Fruit fly (Drosophila melanogaster) whole organism, wandering third instar larva: ENCODE results near the gene Cyp4ae1.

ENCODE experiments used
- CG9705 ChIP-seq: fragments of 200-800 bp; sonication (Bioruptor generic); optimal IDR thresholded peaks from 2 replicates; lab custom pipeline; 2018; ENCODE audit warnings: missing biosample characterization, mild to moderate bottlenecking, missing genetic modification characterization
- CrebA ChIP-seq: fragments of 200-800 bp; sonication (Bioruptor generic); optimal IDR thresholded peaks from 2 replicates; lab custom pipeline; 2016; ENCODE audit warnings: missing biosample characterization, mild to moderate bottlenecking, missing genetic modification characterization, borderline replicate concordance
- Dfd ChIP-seq: fragments of >200 bp; optimal IDR thresholded peaks from 2 replicates; lab custom pipeline; 2017; ENCODE audit warnings: missing biosample characterization, missing genetic modification characterization
- Dif ChIP-seq: fragments of 200-275, 200-300 bp; sonication (Bioruptor generic); optimal IDR thresholded peaks from 2 replicates; lab custom pipeline; 2018; ENCODE audit warnings: missing biosample characterization, missing genetic modification characterization; ENCODE audit not compliant: partially characterized antibody
- GATAd ChIP-seq: sonication (Bioruptor generic); optimal IDR thresholded peaks from 2 replicates; lab custom pipeline; 2016; ENCODE audit warnings: missing biosample characterization, missing genetic modification characterization
- HLH106 ChIP-seq: fragments of 200-800 bp; optimal IDR thresholded peaks from 3 replicates; lab custom pipeline; 2019; ENCODE audit warnings: missing biosample characterization, mild to moderate bottlenecking, missing genetic modification characterization, moderate library complexity
- Hnf4 ChIP-seq: fragments of 200-800 bp; sonication (Bioruptor generic); optimal IDR thresholded peaks from 2 replicates; lab custom pipeline; 2016; ENCODE audit warnings: missing biosample characterization, mild to moderate bottlenecking, missing genetic modification characterization
- Hr78 ChIP-seq: fragments of >200 bp; optimal IDR thresholded peaks from 2 replicates; lab custom pipeline; 2017; ENCODE audit warnings: missing biosample characterization, missing genetic modification characterization
- Hr83 ChIP-seq: fragments of 200-300 bp; sonication (Bioruptor generic); optimal IDR thresholded peaks from 2 replicates; lab custom pipeline; 2016; ENCODE audit warnings: missing biosample characterization, mild to moderate bottlenecking, missing genetic modification characterization, moderate library complexity; ENCODE audit not compliant: poor library complexity, severe bottlenecking
- Jra ChIP-seq: sonication (Bioruptor generic); optimal IDR thresholded peaks from 2 replicates; lab custom pipeline; 2016; ENCODE audit warnings: missing biosample characterization, missing genetic modification characterization
- Mio ChIP-seq: sonication (Bioruptor generic); optimal IDR thresholded peaks from 2 replicates; lab custom pipeline; 2016; ENCODE audit warnings: missing biosample characterization, missing genetic modification characterization
- Myc ChIP-seq: fragments of >200 bp; optimal IDR thresholded peaks from 2 replicates; lab custom pipeline; 2017
- N ChIP-seq: fragments of >200 bp; optimal IDR thresholded peaks from 2 replicates; lab custom pipeline; 2018; ENCODE audit warnings: missing biosample characterization, missing external identifiers, missing genetic modification characterization
- OdsH ChIP-seq: fragments of 200-800 bp; sonication (Bioruptor generic); optimal IDR thresholded peaks from 2 replicates; lab custom pipeline; 2016; ENCODE audit warnings: missing biosample characterization, mild to moderate bottlenecking, missing genetic modification characterization
- Rel ChIP-seq, 2 experiments: fragments of 200-800 bp; sonication (Bioruptor generic) in 1 of 2; optimal IDR thresholded peaks; 2 replicates in 1 of 2; 3 replicates in 1 of 2; lab custom pipeline; 2016 to 2019; ENCODE audit warnings: mild to moderate bottlenecking in 2 of 2, missing biosample characterization in 2 of 2, missing genetic modification characterization in 2 of 2, moderate library complexity in 1 of 2
- Sp1 ChIP-seq: fragments of 200-800 bp; sonication (Bioruptor generic); optimal IDR thresholded peaks from 3 replicates; lab custom pipeline; 2019; ENCODE audit warnings: missing biosample characterization, mild to moderate bottlenecking, missing genetic modification characterization, moderate library complexity
- Vsx2 ChIP-seq: fragments of 200-300, 225-300 bp; sonication (Bioruptor generic); optimal IDR thresholded peaks from 2 replicates; lab custom pipeline; 2018; ENCODE audit warnings: missing biosample characterization, missing genetic modification characterization; ENCODE audit not compliant: partially characterized antibody
- brk ChIP-seq: fragments of 200-800 bp; sonication (Bioruptor generic); optimal IDR thresholded peaks from 2 replicates; lab custom pipeline; 2016; ENCODE audit warnings: missing biosample characterization, mild to moderate bottlenecking, missing genetic modification characterization
- dl ChIP-seq, 2 experiments: fragments of 175-275, 200-275 bp in 1 of 2; fragments of 200-275 bp in 1 of 2; sonication (Bioruptor generic); optimal IDR thresholded peaks; lab custom pipeline; 2018; ENCODE audit warnings: mild to moderate bottlenecking in 2 of 2, missing biosample characterization in 2 of 2, missing genetic modification characterization in 2 of 2, moderate library complexity in 2 of 2; ENCODE audit not compliant: partially characterized antibody in 2 of 2, insufficient read depth in 1 of 2
- dsf ChIP-seq: sonication (Bioruptor generic); optimal IDR thresholded peaks from 2 replicates; lab custom pipeline; 2016; ENCODE audit warnings: missing biosample characterization, missing genetic modification characterization, borderline replicate concordance
- ey ChIP-seq: fragments of 200-800 bp; sonication (Bioruptor generic); optimal IDR thresholded peaks from 2 replicates; lab custom pipeline; 2016; ENCODE audit warnings: missing biosample characterization, missing genetic modification characterization
- foxo ChIP-seq, 2 experiments: fragments of 200-800 bp; sonication (Bioruptor generic); optimal IDR thresholded peaks; 2 replicates in 1 of 2; 3 replicates in 1 of 2; lab custom pipeline; 2016 to 2017; ENCODE audit warnings: missing biosample characterization in 2 of 2, missing genetic modification characterization in 2 of 2
- fru ChIP-seq: fragments of 200-800 bp; sonication (Bioruptor generic); optimal IDR thresholded peaks from 3 replicates; lab custom pipeline; 2016; ENCODE audit warnings: missing biosample characterization, mild to moderate bottlenecking, missing genetic modification characterization
- jim ChIP-seq: fragments of 175-275, 200-325 bp; sonication (Bioruptor generic); optimal IDR thresholded peaks from 2 replicates; lab custom pipeline; 2016; ENCODE audit warnings: missing biosample characterization, mild to moderate bottlenecking, missing genetic modification characterization
- lola ChIP-seq: fragments of >200 bp; optimal IDR thresholded peaks from 2 replicates; lab custom pipeline; 2017; ENCODE audit warnings: missing biosample characterization, missing genetic modification characterization
- pan ChIP-seq: fragments of >200 bp; optimal IDR thresholded peaks from 2 replicates; lab custom pipeline; 2017
- rgr ChIP-seq: fragments of 200-800 bp; sonication (Bioruptor generic); optimal IDR thresholded peaks from 3 replicates; lab custom pipeline; 2016; ENCODE audit warnings: missing biosample characterization, mild to moderate bottlenecking, missing genetic modification characterization
- sage ChIP-seq: fragments of 200-800 bp; sonication (Bioruptor generic); optimal IDR thresholded peaks from 2 replicates; lab custom pipeline; 2016; ENCODE audit warnings: missing biosample characterization, mild to moderate bottlenecking, missing genetic modification characterization
- sv ChIP-seq: fragments of 200-800 bp; sonication (Bioruptor generic); optimal IDR thresholded peaks from 3 replicates; lab custom pipeline; 2016; ENCODE audit warnings: missing biosample characterization, missing genetic modification characterization
- tai ChIP-seq: sonication (Bioruptor generic); optimal IDR thresholded peaks from 2 replicates; lab custom pipeline; 2016; ENCODE audit warnings: missing biosample characterization, missing genetic modification characterization
- usp ChIP-seq: fragments of >200 bp; optimal IDR thresholded peaks from 2 replicates; lab custom pipeline; 2017; ENCODE audit warnings: missing biosample characterization, missing genetic modification characterization

Gene Cyp4ae1

DNA sequence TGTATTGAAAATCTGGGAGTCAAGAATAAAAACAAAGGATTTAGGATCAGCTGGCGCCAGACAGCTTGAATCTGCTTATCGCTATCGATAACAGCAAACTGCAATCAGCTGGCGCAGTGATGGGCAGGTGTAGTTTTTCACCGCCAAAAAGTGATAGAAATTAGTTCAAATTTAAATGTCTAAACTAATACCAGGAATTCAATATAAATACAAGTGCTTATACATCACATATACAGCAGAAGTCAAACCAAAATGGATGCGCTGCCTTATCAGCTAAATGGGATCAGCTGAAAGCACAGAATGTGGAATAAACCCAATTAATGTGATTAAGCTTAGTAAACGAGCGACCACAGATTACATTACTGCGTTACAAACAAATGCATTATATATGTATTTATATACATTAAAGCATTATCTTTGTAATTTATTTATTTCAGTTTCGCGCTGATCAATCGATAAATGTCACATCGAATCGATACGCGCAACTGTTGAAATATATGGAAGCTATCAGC is 2.0 kb downstream of the Cyp4ae1 start, which contains the start of gene pn:
pn (plus strand) TSS at position 462 of the 512 bp plus-strand sequence.
- TF ChIP-seq GATAd (no peak), dsf (no peak), Dif (GFP tag; lab: Kevin White, UChicago) (no peak), Rel (GFP tag; optimal IDR thresholded peaks at IDR 0.05; lab: Kevin White, UChicago) (no peak), Rel (tag; optimal IDR thresholded peaks at IDR 0.05; lab: Kevin White, UChicago) (peak; percentile 20), Mio (no peak), sage (GFP tag; lab: Kevin White, UChicago) (no peak), sv (GFP tag; lab: Kevin White, UChicago) (no peak), Myc (lab: Kevin White, UChicago) (peak; percentile 71), fru (GFP tag; lab: Kevin White, UChicago) (no peak), dl (GFP tag; optimal IDR thresholded peaks at IDR 0.05; lab: Kevin White, UChicago; ENCODE audit: insufficient read depth in 1 of 2, partially characterized antibody in 2 of 2) (no peak), foxo (GFP tag; optimal IDR thresholded peaks at IDR 0.05; lab: Kevin White, UChicago) (no peak), usp (GFP tag; lab: Kevin White, UChicago) (no peak), CrebA (GFP tag; lab: Kevin White, UChicago) (no peak), Jra (GFP tag; lab: Kevin White, UChicago) (no peak)

DNA sequence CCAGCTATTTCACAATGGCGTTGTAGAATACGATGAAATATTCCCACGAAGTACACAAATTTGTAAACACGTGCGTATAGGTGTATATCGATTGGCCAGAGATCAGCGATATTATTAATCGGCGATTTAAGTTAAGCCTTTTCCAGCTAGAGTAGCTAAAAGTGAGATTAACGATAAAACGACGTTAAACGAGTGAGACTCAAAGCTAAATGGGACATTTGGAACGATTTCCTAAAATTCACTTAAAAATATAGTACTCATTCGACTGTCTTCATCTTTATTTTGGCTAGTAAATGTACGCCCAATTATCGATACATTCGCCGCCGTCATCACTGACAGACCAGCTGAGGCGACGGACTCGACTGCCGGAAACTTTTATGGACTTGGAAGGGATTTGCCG is 5.8 kb downstream of the Cyp4ae1 start, which contains the start of the genes Nmd3 and CG17776:
Nmd3 (minus strand) TSS at position 106 of the 400 bp plus-strand sequence.
CG17776 (plus strand) TSS at position 163 of the 400 bp plus-strand sequence.
- no peak for TF ChIP-seq Dfd (GFP tag; lab: Kevin White, UChicago)
- TF ChIP-seq dl (GFP tag; optimal IDR thresholded peaks at IDR 0.05; lab: Kevin White, UChicago; ENCODE audit: insufficient read depth in 1 of 2, partially characterized antibody in 2 of 2) = no peak
- peak; percentile 1 for TF ChIP-seq Sp1 (GFP tag; lab: Kevin White, UChicago)
- no peak for TF ChIP-seq Dif (GFP tag; lab: Kevin White, UChicago)
- no peak for TF ChIP-seq CG9705
- TF ChIP-seq Myc (lab: Kevin White, UChicago) = peak; percentile 97
- TF ChIP-seq Vsx2 (GFP tag; lab: Kevin White, UChicago) = no peak
- no peak for TF ChIP-seq sage (GFP tag; lab: Kevin White, UChicago)
- TF ChIP-seq Hnf4 = no peak
- no peak for TF ChIP-seq Rel (GFP tag; optimal IDR thresholded peaks at IDR 0.05; lab: Kevin White, UChicago)
- peak; percentile 55 for TF ChIP-seq Rel (tag; optimal IDR thresholded peaks at IDR 0.05; lab: Kevin White, UChicago)
- no peak for TF ChIP-seq Hr78 (GFP tag; lab: Kevin White, UChicago)
- TF ChIP-seq tai (GFP tag; lab: Kevin White, UChicago) = no peak
- TF ChIP-seq rgr (GFP tag; lab: Kevin White, UChicago) = peak; percentile 8
- no peak for TF ChIP-seq pan (lab: Kevin White, UChicago)
- no peak for TF ChIP-seq usp (GFP tag; lab: Kevin White, UChicago)
- no peak for TF ChIP-seq OdsH
- TF ChIP-seq brk (GFP tag; lab: Kevin White, UChicago) = no peak
- no peak for TF ChIP-seq N (GFP tag; lab: Kevin White, UChicago)
- no peak for TF ChIP-seq jim (GFP tag; lab: Kevin White, UChicago)
- peak in 1 of 2 experiments; percentile 13 for TF ChIP-seq foxo (GFP tag; optimal IDR thresholded peaks at IDR 0.05; lab: Kevin White, UChicago)
- TF ChIP-seq GATAd = no peak
- no peak for TF ChIP-seq fru (GFP tag; lab: Kevin White, UChicago)
- no peak for TF ChIP-seq Hr83 (GFP tag; lab: Kevin White, UChicago)
- no peak for TF ChIP-seq CrebA (GFP tag; lab: Kevin White, UChicago)
- peak; percentile 27 for TF ChIP-seq HLH106
- no peak for TF ChIP-seq lola

DNA sequence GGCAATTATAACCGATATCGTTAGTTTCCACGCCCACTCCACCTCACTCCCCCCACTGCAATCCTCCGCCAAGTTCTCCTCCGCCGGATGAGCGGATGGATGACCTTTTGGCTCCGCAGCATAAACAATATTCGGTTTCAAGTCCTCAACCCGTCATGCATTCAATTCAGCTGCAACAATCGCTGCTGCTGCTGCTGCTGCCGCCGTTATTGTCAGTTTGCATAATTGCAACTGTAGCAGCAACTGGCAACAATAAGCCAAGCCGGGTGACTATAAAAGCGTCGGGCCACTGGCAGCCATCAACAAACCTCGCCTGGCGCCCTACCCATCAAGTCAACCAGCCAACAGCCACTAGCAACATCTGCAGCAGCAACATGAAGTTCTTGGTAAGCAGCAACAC is 7.7 kb downstream of the Cyp4ae1 start, which contains the start of gene CG17777:
CG17777 (plus strand) TSS at position 301 of the 400 bp plus-strand sequence.
- TF ChIP-seq Myc (lab: Kevin White, UChicago) (no peak), jim (GFP tag; lab: Kevin White, UChicago) (no peak), rgr (GFP tag; lab: Kevin White, UChicago) (no peak), dsf (no peak), Hr83 (GFP tag; lab: Kevin White, UChicago) (no peak), dl (GFP tag; optimal IDR thresholded peaks at IDR 0.05; lab: Kevin White, UChicago; ENCODE audit: insufficient read depth in 1 of 2, partially characterized antibody in 2 of 2) (no peak), foxo (GFP tag; optimal IDR thresholded peaks at IDR 0.05; lab: Kevin White, UChicago) (no peak), ey (GFP tag; lab: Kevin White, UChicago) (no peak), GATAd (no peak)
